Worm (Caenorhabditis elegans) whole organism, late embryonic: Measurements from ENCODE around the gene ZC239.14.

Experiments used
- C08G9.2 ChIP-seq: sonication (generic microtip); optimal IDR thresholded peaks from 2 replicates; lab custom pipeline; 2016; ENCODE audit warnings: mild to moderate bottlenecking, missing genetic modification characterization, moderate library complexity, missing compliant biosample characterization
- C38D4.7 ChIP-seq: fragments of 200-800 bp; sonication (Bioruptor generic); optimal IDR thresholded peaks from 2 replicates; lab custom pipeline; 2018; ENCODE audit warnings: mild to moderate bottlenecking, missing genetic modification characterization, moderate library complexity, missing compliant biosample characterization
- F13H6.1 ChIP-seq: sonication (generic microtip); optimal IDR thresholded peaks from 2 replicates; lab custom pipeline; 2016; ENCODE audit warnings: missing genetic modification characterization, missing compliant biosample characterization
- K09A11.1 ChIP-seq: sonication (generic microtip); optimal IDR thresholded peaks from 2 replicates; lab custom pipeline; 2017; ENCODE audit warnings: antibody characterized with exemption, mild to moderate bottlenecking, missing genetic modification characterization, missing compliant biosample characterization; ENCODE audit not compliant: insufficient read depth
- T23F11.4 ChIP-seq: fragments of 200-800 bp; sonication (Bioruptor generic); optimal IDR thresholded peaks from 2 replicates; lab custom pipeline; 2018; ENCODE audit warnings: mild to moderate bottlenecking, missing genetic modification characterization, missing compliant biosample characterization
- Y22D7AL.16 ChIP-seq: sonication (generic microtip); optimal IDR thresholded peaks from 2 replicates; lab custom pipeline; 2016; ENCODE audit warnings: missing genetic modification characterization, missing compliant biosample characterization
- ahr-1 ChIP-seq: sonication (generic microtip); optimal IDR thresholded peaks from 2 replicates; lab custom pipeline; 2016; ENCODE audit warnings: missing genetic modification characterization, missing compliant biosample characterization
- ama-1 ChIP-seq: fragments of 150-350 bp; optimal IDR thresholded peaks from 2 replicates; lab custom pipeline; 2014
- ceh-14 ChIP-seq: sonication (generic microtip); optimal IDR thresholded peaks from 2 replicates; lab custom pipeline; 2016; ENCODE audit warnings: missing genotype, missing genetic modification characterization, missing compliant biosample characterization
- ceh-19 ChIP-seq: fragments of 200-800 bp; sonication (Bioruptor generic); optimal IDR thresholded peaks from 2 replicates; lab custom pipeline; 2018; ENCODE audit warnings: mild to moderate bottlenecking, missing genetic modification characterization, missing compliant biosample characterization
- ceh-2 ChIP-seq: sonication (generic microtip); optimal IDR thresholded peaks from 2 replicates; lab custom pipeline; 2016; ENCODE audit warnings: missing genotype, missing genetic modification characterization, missing compliant biosample characterization
- ceh-24 ChIP-seq: sonication (generic microtip); optimal IDR thresholded peaks from 2 replicates; lab custom pipeline; 2016; ENCODE audit warnings: mild to moderate bottlenecking, missing genetic modification characterization, missing compliant biosample characterization
- ceh-30 ChIP-seq: fragments of 150-350 bp; optimal IDR thresholded peaks from 2 replicates; lab custom pipeline; 2014; ENCODE audit warnings: missing biosample characterization, missing genetic modification characterization
- ceh-45 ChIP-seq: fragments of 200-800 bp; sonication (Bioruptor generic); IDR thresholded peaks from 2 replicates; pipeline ENCODE4 v1.3.6; 2022; ENCODE audit warnings: missing genetic modification reagents, missing genetic modification characterization, missing compliant biosample characterization
- ceh-48 ChIP-seq: sonication (generic microtip); optimal IDR thresholded peaks from 2 replicates; lab custom pipeline; 2016; ENCODE audit warnings: missing genetic modification characterization, inconsistent platforms, missing compliant biosample characterization
- ceh-6 ChIP-seq: fragments of 200-800 bp; sonication (Bioruptor generic); optimal IDR thresholded peaks from 2 replicates; lab custom pipeline; 2018; ENCODE audit warnings: mild to moderate bottlenecking, missing genetic modification characterization, missing compliant biosample characterization
- dve-1 ChIP-seq: sonication (generic microtip); optimal IDR thresholded peaks from 2 replicates; lab custom pipeline; 2017; ENCODE audit warnings: antibody characterized with exemption, mild to moderate bottlenecking, missing genetic modification characterization, missing compliant biosample characterization
- elt-2 ChIP-seq: sonication (generic microtip); optimal IDR thresholded peaks from 2 replicates; lab custom pipeline; 2016; ENCODE audit warnings: missing genetic modification reagents, missing genetic modification characterization, missing compliant biosample characterization
- elt-4 ChIP-seq: sonication (generic microtip); optimal IDR thresholded peaks from 2 replicates; lab custom pipeline; 2016; ENCODE audit warnings: missing genetic modification characterization, missing compliant biosample characterization
- ets-4 ChIP-seq: sonication (generic microtip); optimal IDR thresholded peaks from 2 replicates; lab custom pipeline; 2016; ENCODE audit warnings: missing genetic modification characterization, missing compliant biosample characterization
- eyg-1 ChIP-seq: sonication (generic microtip); optimal IDR thresholded peaks from 2 replicates; lab custom pipeline; 2016; ENCODE audit warnings: missing genotype, missing genetic modification characterization, missing compliant biosample characterization
- fkh-10 ChIP-seq: fragments of 150-350 bp; optimal IDR thresholded peaks from 2 replicates; lab custom pipeline; 2014; ENCODE audit warnings: missing biosample characterization, missing genetic modification reagents, missing genetic modification characterization
- gmeb-2 ChIP-seq: sonication (generic microtip); optimal IDR thresholded peaks from 2 replicates; lab custom pipeline; 2016; ENCODE audit warnings: missing genetic modification characterization, inconsistent platforms, missing compliant biosample characterization
- hlh-13 ChIP-seq: fragments of 200-800 bp; sonication (Bioruptor generic); optimal IDR thresholded peaks from 2 replicates; lab custom pipeline; 2018; ENCODE audit warnings: mild to moderate bottlenecking, missing genetic modification characterization, missing compliant biosample characterization
- hlh-15 ChIP-seq: sonication (generic microtip); optimal IDR thresholded peaks from 2 replicates; lab custom pipeline; 2016; ENCODE audit warnings: missing genetic modification characterization, missing compliant biosample characterization
- hlh-6 ChIP-seq: sonication (generic microtip); optimal IDR thresholded peaks from 2 replicates; lab custom pipeline; 2016; ENCODE audit warnings: missing genotype, missing genetic modification characterization, missing compliant biosample characterization
- lin-11 ChIP-seq: fragments of 200-800 bp; sonication (Bioruptor generic); optimal IDR thresholded peaks from 2 replicates; lab custom pipeline; 2018; ENCODE audit warnings: mild to moderate bottlenecking, missing genetic modification characterization, missing compliant biosample characterization
- madf-2 ChIP-seq: sonication (generic microtip); optimal IDR thresholded peaks from 2 replicates; lab custom pipeline; 2017; ENCODE audit warnings: missing genetic modification characterization, missing compliant biosample characterization
- nhr-11 ChIP-seq: fragments of 150-350 bp; optimal IDR thresholded peaks from 2 replicates; lab custom pipeline; 2014; ENCODE audit warnings: missing biosample characterization, missing genetic modification characterization
- nhr-232 ChIP-seq: sonication (generic microtip); optimal IDR thresholded peaks from 2 replicates; lab custom pipeline; 2016; ENCODE audit warnings: missing genetic modification characterization, missing compliant biosample characterization
- odd-2 ChIP-seq: sonication (generic microtip); optimal IDR thresholded peaks from 2 replicates; lab custom pipeline; 2017; ENCODE audit warnings: antibody characterized with exemption, mild to moderate bottlenecking, missing genetic modification characterization, missing compliant biosample characterization
- pat-9 ChIP-seq: fragments of 200-800 bp; sonication (Bioruptor generic); optimal IDR thresholded peaks from 2 replicates; lab custom pipeline; 2018; ENCODE audit warnings: mild to moderate bottlenecking, missing genetic modification characterization, moderate library complexity, missing compliant biosample characterization
- pax-1 ChIP-seq: fragments of 150-350 bp; optimal IDR thresholded peaks from 2 replicates; lab custom pipeline; 2014; ENCODE audit warnings: missing biosample characterization, missing genetic modification characterization
- pqm-1 ChIP-seq: sonication (generic microtip); optimal IDR thresholded peaks from 2 replicates; lab custom pipeline; 2016; ENCODE audit warnings: missing genetic modification characterization, missing compliant biosample characterization
- pros-1 ChIP-seq: fragments of 150-350 bp; optimal IDR thresholded peaks from 2 replicates; lab custom pipeline; 2014; ENCODE audit warnings: missing biosample characterization, missing genetic modification reagents, missing genetic modification characterization
- ref-2 ChIP-seq: sonication (generic microtip); optimal IDR thresholded peaks from 2 replicates; lab custom pipeline; 2016; ENCODE audit warnings: missing genetic modification characterization, missing compliant biosample characterization
- sox-4 ChIP-seq: sonication (generic microtip); optimal IDR thresholded peaks from 2 replicates; lab custom pipeline; 2017; ENCODE audit warnings: mild to moderate bottlenecking, missing genetic modification characterization, inconsistent platforms, missing compliant biosample characterization
- syd-9 ChIP-seq: sonication (generic microtip); optimal IDR thresholded peaks from 2 replicates; lab custom pipeline; 2016; ENCODE audit warnings: mild to moderate bottlenecking, missing genetic modification characterization, moderate library complexity, missing compliant biosample characterization
- unc-3 ChIP-seq, 2 experiments: fragments of 200-800 bp in 1 of 2; sonication (Bioruptor generic) in 1 of 2; sonication (generic microtip) in 1 of 2; conservative IDR thresholded peaks in 1 of 2; optimal IDR thresholded peaks in 1 of 2; 2 replicates each; pipeline versions ENCODE4 v1.3.6 to Lab custom; 2016 to 2022; ENCODE audit warnings: missing compliant biosample characterization in 2 of 2, missing genetic modification characterization in 2 of 2, missing genetic modification reagents in 1 of 2
- unc-42 ChIP-seq: sonication (generic microtip); optimal IDR thresholded peaks from 2 replicates; lab custom pipeline; 2016; ENCODE audit warnings: missing genotype, missing genetic modification characterization, missing compliant biosample characterization
- ztf-16 ChIP-seq: sonication (generic microtip); optimal IDR thresholded peaks from 2 replicates; lab custom pipeline; 2017; ENCODE audit warnings: missing genetic modification characterization, missing compliant biosample characterization

The ZC239.14 gene

ce11 chrII:3240207-3240606 lies 18.4 kb upstream of the ZC239.14 start, which contains the start of gene C17F4.3:
C17F4.3 (plus strand) TSS chrII:3240507.
- TF ChIP-seq C38D4.7 (GFP tag; lab: Kevin White, UChicago) (no peak), odd-2 (tag; lab: Kevin White, UChicago) (no peak), Y22D7AL.16 (tag; lab: Kevin White, UChicago) (no peak), ceh-48 (tag; lab: Kevin White, UChicago) (no peak), ceh-6 (GFP tag; lab: Kevin White, UChicago) (no peak), eyg-1 (tag; lab: Kevin White, UChicago) (no peak), ceh-24 (tag; lab: Kevin White, UChicago) (no peak), C08G9.2 (no peak)

ce11 chrII:3237038-3237521 lies 15.2 kb upstream of the ZC239.14 start, which contains the start of the genes srz-67 and C17F4.11:
srz-67 (minus strand) TSS chrII:3237138.
C17F4.11 (plus strand) TSS chrII:3237471.
- no peak for TF ChIP-seq ceh-45

ce11 chrII:3234725-3235124 lies 12.9 kb upstream of the ZC239.14 start, which contains the start of gene C17F4.8:
C17F4.8 (minus strand) TSS chrII:3234825.
- TF ChIP-seq hlh-6 (tag; lab: Kevin White, UChicago) (no peak), eyg-1 (tag; lab: Kevin White, UChicago) (no peak), ceh-45 (no peak), ceh-24 (tag; lab: Kevin White, UChicago) (no peak), unc-42 (tag; lab: Kevin White, UChicago) (no peak), dve-1 (tag; lab: Kevin White, UChicago) (no peak), ref-2 (tag; lab: Kevin White, UChicago) (no peak), ztf-16 (tag; lab: Kevin White, UChicago) (no peak), ceh-48 (tag; lab: Kevin White, UChicago) (no peak), syd-9 (tag; lab: Kevin White, UChicago) (no peak), ama-1 (no peak), C38D4.7 (GFP tag; lab: Kevin White, UChicago) (no peak), pqm-1 (no peak), gmeb-2 (tag; lab: Kevin White, UChicago) (no peak), T23F11.4 (GFP tag; lab: Kevin White, UChicago) (no peak)

DNA sequence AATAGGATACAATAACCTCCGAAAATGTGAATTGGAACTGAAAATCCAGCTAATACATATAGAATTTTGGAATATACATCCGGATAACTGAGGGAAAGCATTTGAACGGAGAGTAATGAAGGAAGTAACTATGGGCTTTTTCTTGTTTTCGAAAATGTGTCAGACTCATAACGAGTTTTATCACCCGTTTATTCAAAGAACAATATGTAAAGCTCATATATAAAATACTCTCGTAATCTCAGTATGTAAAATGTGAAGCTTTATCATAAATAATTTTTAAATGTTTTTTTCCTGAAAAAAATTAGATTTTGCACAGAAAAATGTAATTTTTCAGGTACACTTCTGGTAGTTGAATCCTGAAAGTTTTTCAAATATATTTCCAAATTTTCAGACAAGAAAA lies 8.6 kb upstream of the ZC239.14 start, which contains the start of gene srh-297:
Gene srh-297, minus strand, starts transcription at position 101 of the 400 bp plus-strand sequence.
- no peak for TF ChIP-seq ceh-19 (GFP tag; lab: Kevin White, UChicago)
- no peak for TF ChIP-seq unc-3 (GFP tag; conservative IDR thresholded peaks at IDR 0.05; lab: Robert Waterston, UW)
- TF ChIP-seq unc-3 (tag; optimal IDR thresholded peaks at IDR 0.05; lab: Kevin White, UChicago), result no peak
- no peak for TF ChIP-seq T23F11.4 (GFP tag; lab: Kevin White, UChicago)
- no peak for TF ChIP-seq ceh-45
- no peak for TF ChIP-seq nhr-11
- TF ChIP-seq ceh-14 (tag; lab: Kevin White, UChicago), result no peak
- no peak for TF ChIP-seq K09A11.1
- TF ChIP-seq C38D4.7 (GFP tag; lab: Kevin White, UChicago), result no peak
- TF ChIP-seq elt-4 (tag; lab: Kevin White, UChicago), result no peak
- TF ChIP-seq pat-9 (tag; lab: Kevin White, UChicago), result no peak
- TF ChIP-seq, all 69 proteins: peak for 0

- TF ChIP-seq ceh-24 (tag; lab: Kevin White, UChicago) (no peak), K09A11.1 (no peak), ceh-45 (no peak), ets-4 (tag; lab: Kevin White, UChicago) (no peak), lin-11 (tag; lab: Kevin White, UChicago) (no peak), pax-1 (no peak), hlh-6 (tag; lab: Kevin White, UChicago) (no peak)
Measured at ce11 chrII:3225780-3226179, 3.9 kb upstream of the ZC239.14 start, which contains the start of gene ZC239.17. ZC239.17 (minus strand) TSS chrII:3225880.

- TF ChIP-seq ceh-45, result no peak
- TF ChIP-seq sox-4 (tag; lab: Kevin White, UChicago), result no peak
- no peak for TF ChIP-seq F13H6.1
- no peak for TF ChIP-seq ceh-30 (tag; lab: Kevin White, UChicago)
- no peak for TF ChIP-seq pros-1
- TF ChIP-seq gmeb-2 (tag; lab: Kevin White, UChicago), result no peak
- TF ChIP-seq hlh-13, result no peak
- TF ChIP-seq hlh-15 (tag; lab: Kevin White, UChicago), result no peak
- TF ChIP-seq elt-2 (tag; lab: Kevin White, UChicago), result no peak
- TF ChIP-seq ceh-2, result no peak
- no peak for TF ChIP-seq nhr-232 (tag; lab: Kevin White, UChicago)
- no peak for TF ChIP-seq fkh-10 (GFP tag; lab: Kevin White, UChicago)
- no peak for TF ChIP-seq madf-2 (tag; lab: Kevin White, UChicago)
- TF ChIP-seq ahr-1, result no peak
Measured at ce11 chrII:3225200-3225599, 3.4 kb upstream of the ZC239.14 start, which contains the start of gene ZC239.16. ZC239.16 (minus strand) TSS chrII:3225319.
